Worm (Caenorhabditis elegans): ENCODE measurements around the gene ccar-1.

Gene ccar-1

DNA sequence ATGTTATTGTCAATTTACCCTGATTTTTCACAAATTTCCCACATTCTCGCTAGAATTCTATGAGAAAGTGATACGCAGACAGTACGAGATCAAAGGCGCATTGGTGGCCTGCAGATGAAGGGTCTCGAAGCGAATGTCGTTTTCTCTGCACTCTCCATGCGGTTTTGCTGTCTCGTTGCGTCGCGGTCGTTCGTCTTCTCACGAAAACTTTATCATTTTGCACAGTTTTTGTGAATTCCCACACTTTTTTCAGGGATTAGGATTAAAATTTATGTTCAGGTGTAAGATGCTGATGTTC, 407 bp upstream of the ccar-1 start (continued):
- no peak for TF ChIP-seq daf-8 (GFP tag; IDR thresholded peaks at IDR 0.05)
- TF ChIP-seq nhr-237 (tag; optimal IDR thresholded peaks at IDR 0.05): no peak
- peak; percentile 49 for TF ChIP-seq F37D6.2 (tag; optimal IDR thresholded peaks at IDR 0.05)
- peak; percentile 30 for TF ChIP-seq mxl-3 (GFP tag; optimal IDR thresholded peaks at IDR 0.05)
- no peak for TF ChIP-seq D1046.2 (GFP tag; IDR thresholded peaks at IDR 0.05)
- TF ChIP-seq spr-3 (GFP tag; optimal IDR thresholded peaks at IDR 0.05): no peak
- TF ChIP-seq vab-7 (GFP tag; IDR thresholded peaks at IDR 0.05): 0 out of 2 replicates have a peak, but pooled peaks have one; percentile 3
- peak; percentile 37; the same call in 1 of the 2 replicates for TF ChIP-seq ceh-20 (GFP tag; IDR thresholded peaks at IDR 0.05)
- no peak for TF ChIP-seq dmd-9 (GFP tag; IDR thresholded peaks at IDR 0.05)
- peak in 1 of 2 experiments; percentile 41 for TF ChIP-seq mdl-1 (tag; optimal IDR thresholded peaks at IDR 0.05)
- no peak for TF ChIP-seq nhr-76 (tag; optimal IDR thresholded peaks at IDR 0.05)
- TF ChIP-seq T26A8.4 (GFP tag; IDR thresholded peaks at IDR 0.05): 0 out of 2 replicates have a peak, but pooled peaks have one; percentile 27
- TF ChIP-seq spr-1 (tag; optimal IDR thresholded peaks at IDR 0.05): peak; percentile 7
- no peak for TF ChIP-seq duxl-1 (tag; optimal IDR thresholded peaks at IDR 0.05; ENCODE audit: poor library complexity)
- TF ChIP-seq ceh-44 (GFP tag; IDR thresholded peaks at IDR 0.05): peak; percentile 43; the same call in 1 of the 2 replicates
- peak; percentile 76 for TF ChIP-seq dpl-1 (GFP tag; optimal IDR thresholded peaks at IDR 0.05)
- TF ChIP-seq ces-1 (GFP tag; optimal IDR thresholded peaks at IDR 0.05): no peak
- TF ChIP-seq gei-8 (GFP tag; optimal IDR thresholded peaks at IDR 0.05): no peak
- no peak for TF ChIP-seq zfp-2 (tag; optimal IDR thresholded peaks at IDR 0.05)
- peak; percentile 70 for TF ChIP-seq nhr-25 (tag; optimal IDR thresholded peaks at IDR 0.05; ENCODE audit: borderline replicate concordance, insufficient read depth)
- peak; percentile 68 for TF ChIP-seq hlh-11 (tag; optimal IDR thresholded peaks at IDR 0.05)
- peak; percentile 76 for TF ChIP-seq lin-13 (GFP tag; optimal IDR thresholded peaks at IDR 0.05)
- peak; percentile 56 for TF ChIP-seq rbr-2 (tag; optimal IDR thresholded peaks at IDR 0.05)

DNA sequence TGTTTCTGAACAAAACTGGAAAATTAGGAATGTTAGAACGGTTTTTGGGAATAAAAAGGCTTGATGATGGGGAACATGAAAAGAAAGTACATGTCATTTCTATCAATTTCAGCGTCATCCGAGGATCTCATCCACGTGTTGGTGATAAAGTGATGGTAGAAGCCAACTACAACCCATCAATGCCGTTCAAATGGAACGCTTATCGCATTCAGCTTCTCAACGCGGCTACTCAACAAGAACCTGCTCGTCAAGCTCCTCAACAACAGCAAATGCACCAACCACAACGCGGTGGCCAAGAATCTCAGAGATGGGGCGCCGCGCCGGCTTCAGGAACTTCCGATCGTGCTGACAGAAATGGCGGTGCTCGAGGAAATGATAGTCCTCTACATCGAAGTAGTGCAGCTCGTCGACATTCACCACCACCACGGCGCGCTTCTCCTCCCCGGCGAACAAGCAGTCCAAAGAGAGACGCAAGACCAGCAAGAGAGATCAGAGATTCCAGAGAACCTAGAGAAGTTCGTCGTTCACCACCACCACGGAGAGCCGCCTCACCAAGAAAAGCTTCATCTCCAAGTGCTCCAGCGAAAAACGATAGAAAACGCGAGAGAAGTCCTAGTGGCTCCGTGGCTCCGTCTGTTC, 782 bp downstream of the ccar-1 start:
- no peak for TF ChIP-seq fkh-10 (GFP tag; optimal IDR thresholded peaks at IDR 0.05)
- TF ChIP-seq ceh-82 (tag; optimal IDR thresholded peaks at IDR 0.05): no peak
- TF ChIP-seq zip-11 (GFP tag; IDR thresholded peaks at IDR 0.05): no peak
- peak; percentile 52 for TF ChIP-seq Y5F2A.4 (GFP tag; optimal IDR thresholded peaks at IDR 0.05)
- TF ChIP-seq nhr-10 (tag; optimal IDR thresholded peaks at IDR 0.05): no peak
- TF ChIP-seq aly-2 (tag; optimal IDR thresholded peaks at IDR 0.05): no peak
- no peak for TF ChIP-seq nhr-237 (tag; optimal IDR thresholded peaks at IDR 0.05)
- peak in 1 of 2 experiments; percentile 80 for TF ChIP-seq unc-62 (GFP tag; optimal IDR thresholded peaks at IDR 0.05 in 1 of 2)
- TF ChIP-seq unc-62 (tag; optimal IDR thresholded peaks at IDR 0.05): no peak
- no peak for TF ChIP-seq madf-5 (GFP tag; IDR thresholded peaks at IDR 0.05)
- TF ChIP-seq pqm-1 (tag; optimal IDR thresholded peaks at IDR 0.05): no peak
- TF ChIP-seq php-3 (GFP tag; IDR thresholded peaks at IDR 0.05): no peak
- no peak for TF ChIP-seq lsy-2 (tag; optimal IDR thresholded peaks at IDR 0.05)
- TF ChIP-seq lin-15B (tag; optimal IDR thresholded peaks at IDR 0.05): no peak
- TF ChIP-seq pha-4 (GFP tag; IDR thresholded peaks at IDR 0.05): peak; percentile 28; the same call in 1 of the 2 replicates
- no peak for TF ChIP-seq pha-4 (tag; optimal IDR thresholded peaks at IDR 0.05)
- no peak for TF ChIP-seq skn-1 (tag; optimal IDR thresholded peaks at IDR 0.05)
- TF ChIP-seq ceh-62 (tag; optimal IDR thresholded peaks at IDR 0.05): no peak
- peak; percentile 84 for TF ChIP-seq set-16 (GFP tag; IDR thresholded peaks at IDR 0.05)
- TF ChIP-seq Y48G9A.11 (GFP tag; IDR thresholded peaks at IDR 0.05): 0 out of 2 replicates have a peak, but pooled peaks have one; percentile 12
- TF ChIP-seq ztf-7 (tag; optimal IDR thresholded peaks at IDR 0.05): no peak
- TF ChIP-seq arid-1 (GFP tag; conservative IDR thresholded peaks at IDR 0.05): no peak
- no peak for TF ChIP-seq tag-97 (GFP tag; IDR thresholded peaks at IDR 0.05)
- TF ChIP-seq snpc-1.2 (GFP tag; IDR thresholded peaks at IDR 0.05): no peak; the same call in 1 of the 2 replicates
- no peak for TF ChIP-seq nhr-41 (GFP tag; IDR thresholded peaks at IDR 0.05)
- TF ChIP-seq hlh-11 (tag; optimal IDR thresholded peaks at IDR 0.05): no peak
- TF ChIP-seq tra-1 (GFP tag; IDR thresholded peaks at IDR 0.05): 0 out of 2 replicates have a peak, but pooled peaks have one; percentile 6
- peak; percentile 34; the same call in 1 of the 2 replicates for TF ChIP-seq T26A8.4 (GFP tag; IDR thresholded peaks at IDR 0.05)
- no peak for TF ChIP-seq hlh-30 (tag; optimal IDR thresholded peaks at IDR 0.05; ENCODE audit: insufficient read depth)
- peak; percentile 36 for TF ChIP-seq lin-38 (GFP tag; IDR thresholded peaks at IDR 0.05)
